Fruit fly (Drosophila melanogaster) whole organism, embryonic: Measurements from ENCODE around the gene awd.

ENCODE experiments used
- Atf-2 ChIP-seq: fragments of 200-800 bp; sonication (Bioruptor generic); optimal IDR thresholded peaks from 2 replicates; lab custom pipeline; 2016; ENCODE audit warnings: missing biosample characterization, missing genetic modification characterization
- Atf3 ChIP-seq: fragments of 200-800 bp; sonication (Bioruptor generic); optimal IDR thresholded peaks from 3 replicates; lab custom pipeline; 2016; ENCODE audit warnings: missing biosample characterization, missing genetic modification characterization
- Atf6 ChIP-seq: fragments of 200-800 bp; sonication (Bioruptor generic); IDR thresholded peaks from 2 replicates; pipeline ENCODE4 v1.3.6; 2022; ENCODE audit warnings: missing biosample characterization, missing genetic modification characterization
- Bgb ChIP-seq: fragments of 200-800 bp; sonication (Bioruptor generic); IDR thresholded peaks from 2 replicates; pipeline ENCODE4 v1.3.6; 2022; ENCODE audit warnings: missing biosample characterization, missing genetic modification characterization; ENCODE audit not compliant: partially characterized antibody
- CG10274 ChIP-seq: fragments of 200-800 bp; sonication (Bioruptor generic); optimal IDR thresholded peaks from 3 replicates; lab custom pipeline; 2017; ENCODE audit warnings: missing biosample characterization, mild to moderate bottlenecking, missing genetic modification characterization
- CG12236 ChIP-seq: fragments of 200-800 bp; sonication (Bioruptor generic); optimal IDR thresholded peaks from 2 replicates; lab custom pipeline; 2016; ENCODE audit warnings: missing biosample characterization, missing genetic modification characterization
- CG12299 ChIP-seq: fragments of 200-800 bp; sonication (Bioruptor generic); optimal IDR thresholded peaks from 2 replicates; lab custom pipeline; 2018; ENCODE audit warnings: missing biosample characterization, mild to moderate bottlenecking, missing genetic modification characterization
- CG12391 ChIP-seq: fragments of 200-800 bp; sonication (Bioruptor generic); optimal IDR thresholded peaks from 3 replicates; lab custom pipeline; 2018; ENCODE audit warnings: missing biosample characterization, mild to moderate bottlenecking, missing genetic modification characterization, moderate library complexity
- CG12744 ChIP-seq: fragments of 200-800 bp; sonication (Bioruptor generic); optimal IDR thresholded peaks from 2 replicates; lab custom pipeline; 2016; ENCODE audit warnings: missing biosample characterization, missing genetic modification characterization
- CG14441 ChIP-seq: fragments of 200-800 bp; sonication (Bioruptor generic); IDR thresholded peaks from 2 replicates; pipeline ENCODE4 v1.3.6; 2022; ENCODE audit warnings: missing biosample characterization, missing genetic modification characterization
- CG14860 ChIP-seq: fragments of 200-800 bp; sonication (Bioruptor generic); IDR thresholded peaks from 3 replicates; pipeline ENCODE4 v1.3.6; 2022; ENCODE audit warnings: missing biosample characterization, missing genetic modification characterization; ENCODE audit not compliant: partially characterized antibody
- CG17361 ChIP-seq: fragments of 200-800 bp; sonication (Bioruptor generic); IDR thresholded peaks from 3 replicates; pipeline ENCODE4 v1.3.6; 2022; ENCODE audit warnings: missing biosample characterization, missing genetic modification characterization
- CG17802 ChIP-seq: fragments of 200-800 bp; sonication (Bioruptor generic); optimal IDR thresholded peaks from 2 replicates; lab custom pipeline; 2018; ENCODE audit warnings: missing biosample characterization, mild to moderate bottlenecking, missing genetic modification characterization, moderate library complexity
- CG18011 ChIP-seq: fragments of 200-800 bp; sonication (Bioruptor generic); optimal IDR thresholded peaks from 2 replicates; lab custom pipeline; 2017; ENCODE audit warnings: missing biosample characterization, missing genetic modification characterization, mild to moderate bottlenecking, moderate library complexity, missing genotype
- CG2116 ChIP-seq: fragments of 200-800 bp; sonication (Bioruptor generic); optimal IDR thresholded peaks from 3 replicates; lab custom pipeline; 2018; ENCODE audit warnings: missing biosample characterization, mild to moderate bottlenecking, missing genetic modification characterization
- CG2678 ChIP-seq: fragments of 200-800 bp; sonication (Bioruptor generic); optimal IDR thresholded peaks from 3 replicates; lab custom pipeline; 2019; ENCODE audit warnings: missing biosample characterization, mild to moderate bottlenecking, missing genetic modification characterization, moderate library complexity
- CG31365 ChIP-seq: fragments of 200-800 bp; sonication (Bioruptor generic); optimal IDR thresholded peaks from 2 replicates; lab custom pipeline; 2018; ENCODE audit warnings: missing biosample characterization, mild to moderate bottlenecking, missing genetic modification characterization
- CG32772 ChIP-seq: fragments of 200-800 bp; sonication (Bioruptor generic); IDR thresholded peaks from 2 replicates; pipeline ENCODE4 v1.3.6; 2022; ENCODE audit warnings: missing biosample characterization, missing genetic modification characterization
- CG3995 ChIP-seq: fragments of 200-800 bp; sonication (Bioruptor generic); optimal IDR thresholded peaks from 3 replicates; lab custom pipeline; 2016; ENCODE audit warnings: missing biosample characterization, missing genetic modification characterization
- CG42726 ChIP-seq: fragments of 200-800 bp; sonication (Bioruptor generic); IDR thresholded peaks from 2 replicates; pipeline ENCODE4 v1.3.6; 2022; ENCODE audit warnings: missing biosample characterization, missing genetic modification characterization; ENCODE audit not compliant: partially characterized antibody
- CG4282 ChIP-seq: fragments of 200-800 bp; sonication (Bioruptor generic); optimal IDR thresholded peaks from 2 replicates; lab custom pipeline; 2016; ENCODE audit warnings: missing biosample characterization, missing genetic modification characterization
- CG43689 ChIP-seq: fragments of 200-800 bp; sonication (Bioruptor generic); IDR thresholded peaks from 2 replicates; pipeline ENCODE4 v1.3.6; 2022; ENCODE audit warnings: missing biosample characterization, missing genetic modification characterization
- CG4404 ChIP-seq: fragments of 200-800 bp; sonication (Bioruptor generic); IDR thresholded peaks from 2 replicates; pipeline ENCODE4 v1.3.6; 2022; ENCODE audit warnings: missing biosample characterization, missing genetic modification characterization
- CG6654 ChIP-seq: fragments of 200-800 bp; sonication (Bioruptor generic); optimal IDR thresholded peaks from 2 replicates; lab custom pipeline; 2017; ENCODE audit warnings: missing biosample characterization, mild to moderate bottlenecking, missing genetic modification characterization
- CG6791 ChIP-seq: fragments of 200-800 bp; sonication (Bioruptor generic); IDR thresholded peaks from 3 replicates; pipeline ENCODE4 v1.3.6; 2022; ENCODE audit warnings: missing biosample characterization, missing genetic modification characterization; ENCODE audit not compliant: partially characterized antibody
- CG7963 ChIP-seq: fragments of 200-800 bp; sonication (Bioruptor generic); IDR thresholded peaks from 3 replicates; pipeline ENCODE4 v1.3.6; 2022; ENCODE audit warnings: missing biosample characterization, missing genetic modification characterization; ENCODE audit not compliant: partially characterized antibody
- CG9932 ChIP-seq: fragments of 200-800 bp; sonication (Bioruptor generic); IDR thresholded peaks from 2 replicates; pipeline ENCODE4 v1.3.6; 2022; ENCODE audit warnings: missing biosample characterization, missing genetic modification characterization
- E2f1 ChIP-seq: fragments of 200-800 bp; sonication (Bioruptor generic); IDR thresholded peaks from 2 replicates; pipeline ENCODE4 v1.3.6; 2022; ENCODE audit warnings: missing biosample characterization, missing genetic modification characterization
- Myb ChIP-seq: fragments of 200-800 bp; sonication (Bioruptor generic); optimal IDR thresholded peaks from 2 replicates; lab custom pipeline; 2016; ENCODE audit warnings: missing biosample characterization, missing genetic modification characterization
- Neu2 ChIP-seq: fragments of 200-800 bp; sonication (Bioruptor generic); optimal IDR thresholded peaks from 3 replicates; lab custom pipeline; 2016; ENCODE audit warnings: missing biosample characterization, missing genetic modification characterization, borderline replicate concordance
- NfI ChIP-seq: fragments of 200-800 bp; sonication (Bioruptor generic); optimal IDR thresholded peaks from 3 replicates; lab custom pipeline; 2018; ENCODE audit warnings: missing biosample characterization, mild to moderate bottlenecking, missing genetic modification characterization, moderate library complexity
- Opbp ChIP-seq: fragments of 200-800 bp; sonication (Bioruptor generic); IDR thresholded peaks from 3 replicates; pipeline ENCODE4 v1.3.6; 2022; ENCODE audit warnings: missing biosample characterization, missing genetic modification characterization; ENCODE audit not compliant: partially characterized antibody
- Rfx ChIP-seq: fragments of 200-800 bp; sonication (Bioruptor generic); IDR thresholded peaks from 2 replicates; pipeline ENCODE4 v1.3.6; 2022; ENCODE audit warnings: missing biosample characterization, missing genetic modification characterization
- Scr ChIP-seq: fragments of 200-800 bp; sonication (Bioruptor generic); IDR thresholded peaks from 2 replicates; pipeline ENCODE4 v1.3.6; 2022; ENCODE audit warnings: missing biosample characterization, missing genetic modification characterization; ENCODE audit not compliant: partially characterized antibody
- bbx ChIP-seq: fragments of 200-800 bp; sonication (Bioruptor generic); IDR thresholded peaks from 2 replicates; pipeline ENCODE4 v1.3.6; 2022; ENCODE audit warnings: missing biosample characterization, missing genetic modification characterization; ENCODE audit not compliant: partially characterized antibody
- cas ChIP-seq: fragments of 200-800 bp; sonication (Bioruptor generic); IDR thresholded peaks from 2 replicates; pipeline ENCODE4 v1.3.6; 2022; ENCODE audit warnings: missing biosample characterization, missing genetic modification characterization
- crc ChIP-seq: fragments of 200-800 bp; sonication (Bioruptor generic); optimal IDR thresholded peaks from 2 replicates; lab custom pipeline; 2016; ENCODE audit warnings: missing biosample characterization, missing genetic modification characterization
- crp ChIP-seq, 2 experiments: fragments of 200-800 bp; sonication (Bioruptor generic); optimal IDR thresholded peaks; 2 replicates in 1 of 2; 3 replicates in 1 of 2; lab custom pipeline; 2017; ENCODE audit warnings: missing biosample characterization in 2 of 2, missing genetic modification characterization in 2 of 2, mild to moderate bottlenecking in 1 of 2, moderate library complexity in 1 of 2
- disco-r ChIP-seq: fragments of 200-800 bp; sonication (Bioruptor generic); optimal IDR thresholded peaks from 2 replicates; lab custom pipeline; 2016; ENCODE audit warnings: missing biosample characterization, missing genetic modification characterization
- dmrt11E ChIP-seq: fragments of 200-800 bp; sonication (Bioruptor generic); optimal IDR thresholded peaks from 3 replicates; lab custom pipeline; 2018; ENCODE audit warnings: missing biosample characterization, mild to moderate bottlenecking, missing genetic modification characterization, moderate library complexity
- dysf ChIP-seq: fragments of 200-800 bp; sonication (Bioruptor generic); IDR thresholded peaks from 3 replicates; pipeline ENCODE4 v1.3.6; 2022; ENCODE audit warnings: missing biosample characterization, missing genetic modification characterization
- gem ChIP-seq: fragments of 200-800 bp; sonication (Bioruptor generic); optimal IDR thresholded peaks from 2 replicates; lab custom pipeline; 2019; ENCODE audit warnings: missing biosample characterization, mild to moderate bottlenecking, missing genetic modification characterization, moderate library complexity
- h ChIP-seq: fragments of >200 bp; optimal IDR thresholded peaks from 2 replicates; lab custom pipeline; 2017
- kah ChIP-seq: fragments of 200-800 bp; sonication (Bioruptor generic); optimal IDR thresholded peaks from 2 replicates; lab custom pipeline; 2018; ENCODE audit warnings: missing biosample characterization, mild to moderate bottlenecking, missing genetic modification characterization
- oc ChIP-seq: fragments of 200-800 bp; sonication (Bioruptor generic); optimal IDR thresholded peaks from 2 replicates; lab custom pipeline; 2018; ENCODE audit warnings: missing biosample characterization, mild to moderate bottlenecking, missing genetic modification characterization, moderate library complexity
- pum ChIP-seq: fragments of 200-800 bp; sonication (Bioruptor generic); optimal IDR thresholded peaks from 2 replicates; lab custom pipeline; 2016; ENCODE audit warnings: missing biosample characterization, missing genetic modification characterization
- sens ChIP-seq: fragments of 200-800 bp; sonication (Bioruptor generic); peaks from one replicate; lab custom pipeline; 2016; ENCODE audit warnings: missing biosample characterization, missing genetic modification characterization
- sim ChIP-seq: fragments of 200-800 bp; sonication (Bioruptor generic); IDR thresholded peaks from 2 replicates; pipeline ENCODE4 v1.3.6; 2022; ENCODE audit warnings: missing biosample characterization, missing genetic modification characterization
- stwl ChIP-seq: fragments of 200-800 bp; sonication (Bioruptor generic); optimal IDR thresholded peaks from 3 replicates; lab custom pipeline; 2018; ENCODE audit warnings: missing biosample characterization, mild to moderate bottlenecking, missing genetic modification characterization, moderate library complexity
- toy ChIP-seq: fragments of 200-800 bp; sonication (Bioruptor generic); IDR thresholded peaks from 2 replicates; pipeline ENCODE4 v1.3.6; 2022; ENCODE audit warnings: missing biosample characterization, missing genetic modification characterization
- zen ChIP-seq: fragments of 200-800 bp; sonication (Bioruptor generic); optimal IDR thresholded peaks from 3 replicates; lab custom pipeline; 2018; ENCODE audit warnings: missing biosample characterization, mild to moderate bottlenecking, missing genetic modification characterization, moderate library complexity

awd gene

dm6 chr3R:31743279-31743678, 2.6 kb downstream of the awd start, which contains the start of gene Tbca (continued):
- TF ChIP-seq CG17361 (GFP tag; lab: Robert Waterston, UW) (no peak), Rfx (GFP tag; lab: Robert Waterston, UW) (no peak), NfI (no peak), CG18011 (GFP tag; lab: Kevin White, UChicago) (no peak), CG14860 (GFP tag; lab: Robert Waterston, UW) (no peak), CG2116 (GFP tag; lab: Kevin White, UChicago) (peak; percentile 45), kah (GFP tag; lab: Kevin White, UChicago) (no peak), Myb (GFP tag; lab: Kevin White, UChicago) (peak; percentile 87), CG4282 (GFP tag; lab: Kevin White, UChicago) (no peak), crp (GFP tag; optimal IDR thresholded peaks at IDR 0.05; lab: Kevin White, UChicago) (peak in 1 of 2 experiments; percentile 59), CG12299 (tag; lab: Kevin White, UChicago) (no peak), zen (no peak), gem (no peak), disco-r (GFP tag; lab: Kevin White, UChicago) (no peak), bbx (peak; percentile 69), CG31365 (tag; lab: Kevin White, UChicago) (no peak), CG3995 (peak; percentile 30), Atf6 (GFP tag; lab: Robert Waterston, UW) (no peak), E2f1 (GFP tag; lab: Robert Waterston, UW) (no peak), stwl (peak; percentile 11), CG6791 (GFP tag; lab: Robert Waterston, UW) (peak; percentile 35; the same call in 1 of the 3 replicates), sens (GFP tag; lab: Kevin White, UChicago) (no peak), oc (tag; lab: Kevin White, UChicago) (no peak), Neu2 (GFP tag; lab: Kevin White, UChicago) (no peak), CG12744 (GFP tag; lab: Kevin White, UChicago) (no peak), CG12391 (tag; lab: Kevin White, UChicago) (no peak), toy (GFP tag; lab: Robert Waterston, UW) (no peak), Atf3 (GFP tag; lab: Kevin White, UChicago) (no peak), dysf (GFP tag; lab: Robert Waterston, UW) (no peak), CG17802 (tag; lab: Kevin White, UChicago) (no peak), pum (GFP tag; lab: Kevin White, UChicago) (no peak), cas (GFP tag; lab: Robert Waterston, UW) (no peak), CG9932 (GFP tag; lab: Robert Waterston, UW) (no peak), sim (GFP tag; lab: Robert Waterston, UW) (no peak), dmrt11E (tag; lab: Kevin White, UChicago) (no peak), crc (GFP tag; lab: Kevin White, UChicago) (no peak), CG14441 (GFP tag; lab: Robert Waterston, UW) (no peak), Atf-2 (GFP tag; lab: Kevin White, UChicago) (no peak), CG43689 (no peak), CG6654 (no peak), CG7963 (GFP tag; lab: Robert Waterston, UW) (no peak), Scr (peak; percentile 58), CG42726 (GFP tag; lab: Robert Waterston, UW) (peak; percentile 31; the same call in 1 of the 2 replicates), Bgb (GFP tag; lab: Robert Waterston, UW) (peak; percentile 61), CG10274 (no peak), Opbp (GFP tag; lab: Robert Waterston, UW) (peak; percentile 55; the same call in 1 of the 3 replicates), CG32772 (GFP tag; lab: Robert Waterston, UW) (peak; percentile 70; the same call in 1 of the 2 replicates), h (lab: Kevin White, UChicago) (no peak), CG4404 (GFP tag; lab: Robert Waterston, UW) (no peak), CG2678 (tag; lab: Kevin White, UChicago) (no peak), CG12236 (GFP tag; lab: Kevin White, UChicago) (no peak)
